Worm (Caenorhabditis elegans): ENCODE measurements around the gene srx-17.

Gene srx-17

DNA sequence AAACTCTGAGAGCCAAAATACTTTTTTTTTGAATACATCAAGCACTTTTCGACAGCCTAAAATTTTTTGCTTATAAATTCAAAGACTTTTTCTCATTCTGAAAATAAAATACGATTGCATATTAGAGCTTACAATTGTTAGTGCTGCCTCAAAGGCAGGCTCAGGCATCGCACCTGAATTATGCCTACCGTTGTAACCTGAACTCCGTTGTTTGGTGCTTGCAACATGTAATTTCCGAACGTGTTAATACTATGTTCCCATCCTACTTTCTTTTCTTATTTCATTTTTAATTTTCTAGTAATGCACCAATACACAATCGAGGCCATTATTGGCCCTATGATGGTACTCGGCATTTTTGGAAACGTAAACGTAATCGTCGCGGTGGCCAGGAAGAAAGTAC, 46.3 kb downstream of the srx-17 start, which contains the start of gene srsx-19:
Gene srsx-19, plus strand, starts transcription at position 301 of the 400 bp plus-strand sequence.
- TF ChIP-seq blmp-1 (tag; optimal IDR thresholded peaks at IDR 0.05) (no peak), flh-1 (GFP tag; optimal IDR thresholded peaks at IDR 0.05) (no peak), drap-1 (GFP tag; optimal IDR thresholded peaks at IDR 0.05) (no peak), mls-2 (tag; optimal IDR thresholded peaks at IDR 0.05) (no peak)

ce11 chrV:13889516-13889915, 48.5 kb downstream of the srx-17 start, which contains the start of gene spp-12:
spp-12 (plus strand) TSS chrV:13889816.
- no peak for TF ChIP-seq unc-62 (GFP tag; optimal IDR thresholded peaks at IDR 0.05)
- TF ChIP-seq elt-3 (tag; optimal IDR thresholded peaks at IDR 0.05), result no peak
- no peak for TF ChIP-seq unc-120 (tag; optimal IDR thresholded peaks at IDR 0.05; ENCODE audit: poor library complexity, severe bottlenecking)
- no peak for TF ChIP-seq tbx-8 (GFP tag; optimal IDR thresholded peaks at IDR 0.05)
- no peak for TF ChIP-seq nhr-76 (tag; optimal IDR thresholded peaks at IDR 0.05)
- no peak for TF ChIP-seq bed-3 (GFP tag; optimal IDR thresholded peaks at IDR 0.05)
- no peak for TF ChIP-seq mls-2 (tag; optimal IDR thresholded peaks at IDR 0.05)
- TF ChIP-seq snpc-4 (tag; optimal IDR thresholded peaks at IDR 0.05), result no peak

DNA sequence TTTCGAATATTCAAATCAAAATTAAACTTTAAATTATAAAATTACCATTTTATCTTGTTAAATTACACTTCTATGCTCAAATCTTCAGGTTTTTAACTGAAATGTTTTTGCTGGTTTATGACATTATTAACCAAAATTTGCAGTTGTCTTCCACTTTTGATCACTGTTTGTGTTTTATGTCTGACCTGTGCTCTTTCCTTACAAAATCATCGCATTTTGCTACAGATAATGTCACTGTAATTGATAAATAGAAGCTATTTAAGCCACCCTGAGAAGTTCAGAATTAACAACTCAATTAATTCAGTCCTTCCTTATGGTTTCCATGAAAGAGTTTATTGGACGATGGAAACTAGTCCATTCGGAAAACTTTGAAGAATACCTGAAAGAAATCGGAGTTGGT, 49.5 kb downstream of the srx-17 start, which contains the start of gene lbp-8:
Gene lbp-8, plus strand, starts transcription at position 301 of the 400 bp plus-strand sequence.
- TF ChIP-seq nhr-76 (tag; optimal IDR thresholded peaks at IDR 0.05), result no peak
- no peak for TF ChIP-seq ces-1 (GFP tag; optimal IDR thresholded peaks at IDR 0.05)
- no peak for TF ChIP-seq nhr-12 (tag; optimal IDR thresholded peaks at IDR 0.05)
- TF ChIP-seq flh-1 (GFP tag; optimal IDR thresholded peaks at IDR 0.05), result no peak
- no peak for TF ChIP-seq unc-62 (GFP tag; optimal IDR thresholded peaks at IDR 0.05)
- TF ChIP-seq nhr-28 (tag; optimal IDR thresholded peaks at IDR 0.05), result no peak
- TF ChIP-seq lsy-2 (tag; optimal IDR thresholded peaks at IDR 0.05), result no peak
- no peak for TF ChIP-seq elt-3 (tag; optimal IDR thresholded peaks at IDR 0.05)
- TF ChIP-seq bed-3 (GFP tag; optimal IDR thresholded peaks at IDR 0.05), result no peak
- no peak for TF ChIP-seq lin-13 (tag; optimal IDR thresholded peaks at IDR 0.05)
- TF ChIP-seq pha-4 (tag; optimal IDR thresholded peaks at IDR 0.05), result no peak
- no peak for TF ChIP-seq unc-120 (tag; optimal IDR thresholded peaks at IDR 0.05; ENCODE audit: poor library complexity, severe bottlenecking)
- no peak for TF ChIP-seq drap-1 (GFP tag; optimal IDR thresholded peaks at IDR 0.05)
- TF ChIP-seq ceh-39 (tag; optimal IDR thresholded peaks at IDR 0.05), result no peak
- no peak for TF ChIP-seq ceh-43 (GFP tag; optimal IDR thresholded peaks at IDR 0.05)

ce11 chrV:13891489-13891888, 50.5 kb downstream of the srx-17 start:
- TF ChIP-seq flh-1 (GFP tag; optimal IDR thresholded peaks at IDR 0.05), result no peak
- TF ChIP-seq mab-5 (tag; optimal IDR thresholded peaks at IDR 0.05), result no peak
- no peak for TF ChIP-seq ztf-11 (tag; optimal IDR thresholded peaks at IDR 0.05)
- no peak for TF ChIP-seq nhr-28 (tag; optimal IDR thresholded peaks at IDR 0.05)
- TF ChIP-seq ham-2 (GFP tag; optimal IDR thresholded peaks at IDR 0.05), result no peak
- TF ChIP-seq mls-2 (tag; optimal IDR thresholded peaks at IDR 0.05), result no peak
- no peak for TF ChIP-seq drap-1 (GFP tag; optimal IDR thresholded peaks at IDR 0.05)
- no peak for TF ChIP-seq ceh-83 (GFP tag; optimal IDR thresholded peaks at IDR 0.05)
- no peak for TF ChIP-seq pha-4 (tag; optimal IDR thresholded peaks at IDR 0.05)
- TF ChIP-seq ceh-43 (GFP tag; optimal IDR thresholded peaks at IDR 0.05), result no peak
- TF ChIP-seq hlh-1 (tag; optimal IDR thresholded peaks at IDR 0.05), result no peak
